Worm (Caenorhabditis elegans) whole organism, L4 larva: ENCODE measurements around the gene C27C12.1.

Experiments used
- F37D6.2 ChIP-seq: sonication (generic microtip); optimal IDR thresholded peaks from 2 replicates; lab custom pipeline; 2016; ENCODE audit warnings: mild to moderate bottlenecking, missing genetic modification characterization, missing compliant biosample characterization
- T26A8.4 ChIP-seq: fragments of 200-800 bp; sonication (Bioruptor generic); IDR thresholded peaks from 2 replicates; pipeline ENCODE4 v1.3.6; 2022; ENCODE audit warnings: missing genetic modification characterization, missing compliant biosample characterization
- Y5F2A.4 ChIP-seq: fragments of 200-800 bp; sonication (Bioruptor generic); optimal IDR thresholded peaks from 2 replicates; lab custom pipeline; 2018; ENCODE audit warnings: mild to moderate bottlenecking, missing genetic modification characterization, missing compliant biosample characterization
- Y75B8A.6 ChIP-seq: fragments of 200-800 bp; sonication (Bioruptor generic); IDR thresholded peaks from 2 replicates; pipeline ENCODE4 v1.3.6; 2022; ENCODE audit warnings: missing genetic modification reagents, missing genetic modification characterization, missing compliant biosample characterization
- aly-2 ChIP-seq: sonication (generic microtip); optimal IDR thresholded peaks from 2 replicates; lab custom pipeline; 2018; ENCODE audit warnings: missing biosample characterization, missing genetic modification characterization
- ama-1 ChIP-seq: fragments of 150-350 bp; optimal IDR thresholded peaks from 2 replicates; lab custom pipeline; 2014; ENCODE audit warnings: inconsistent platforms, mixed read lengths
- arid-1 ChIP-seq: fragments of 200-800 bp; sonication (Bioruptor generic); conservative IDR thresholded peaks from 2 replicates; pipeline ENCODE4 v1.3.6; 2022; ENCODE audit warnings: missing genetic modification reagents, missing genetic modification characterization, missing compliant biosample characterization
- attf-4 ChIP-seq: sonication (generic microtip); optimal IDR thresholded peaks from 3 replicates; lab custom pipeline; 2017; ENCODE audit warnings: missing biosample characterization, missing genetic modification characterization
- ceh-20 ChIP-seq: fragments of 200-800 bp; sonication (Bioruptor generic); IDR thresholded peaks from 2 replicates; pipeline ENCODE4 v1.3.6; 2022; ENCODE audit warnings: missing genetic modification reagents, missing genetic modification characterization, missing compliant biosample characterization
- ceh-32 ChIP-seq: sonication (generic microtip); optimal IDR thresholded peaks from 2 replicates; lab custom pipeline; 2016; ENCODE audit warnings: mild to moderate bottlenecking, missing genetic modification characterization, missing compliant biosample characterization; ENCODE audit not compliant: poor library complexity
- ceh-44 ChIP-seq: fragments of 200-800 bp; sonication (Bioruptor generic); IDR thresholded peaks from 2 replicates; pipeline ENCODE4 v1.3.6; 2022; ENCODE audit warnings: missing genetic modification reagents, missing genetic modification characterization, missing compliant biosample characterization
- ceh-62 ChIP-seq: sonication (generic microtip); optimal IDR thresholded peaks from 2 replicates; lab custom pipeline; 2017; ENCODE audit warnings: missing biosample characterization, missing genetic modification characterization
- ces-1 ChIP-seq: fragments of 150-350 bp; sonication (generic microtip); optimal IDR thresholded peaks from 4 replicates; lab custom pipeline; 2014; ENCODE audit warnings: missing biosample characterization, missing genetic modification reagents, missing genetic modification characterization
- cey-2 ChIP-seq: sonication (generic microtip); optimal IDR thresholded peaks from 3 replicates; lab custom pipeline; 2017; ENCODE audit warnings: missing genetic modification characterization, mild to moderate bottlenecking, missing compliant biosample characterization, antibody characterized with exemption, borderline replicate concordance; ENCODE audit not compliant: insufficient read depth
- daf-12 ChIP-seq: fragments of 150-350 bp; optimal IDR thresholded peaks from 2 replicates; lab custom pipeline; 2014; ENCODE audit warnings: missing biosample characterization, missing genetic modification reagents, missing genetic modification characterization
- daf-16 ChIP-seq, 3 experiments: sonication (generic microtip); optimal IDR thresholded peaks; 2 replicates each; lab custom pipeline; 2016 to 2017; ENCODE audit warnings: missing genetic modification characterization in 3 of 3, missing genetic modification reagents in 3 of 3, mild to moderate bottlenecking in 2 of 3, missing compliant biosample characterization in 2 of 3, missing biosample characterization in 1 of 3, moderate library complexity in 1 of 3
- dmd-8 ChIP-seq: fragments of 200-800 bp; sonication (Bioruptor generic); IDR thresholded peaks from 2 replicates; pipeline ENCODE4 v1.3.6; 2022; ENCODE audit warnings: missing genetic modification characterization, missing compliant biosample characterization
- dve-1 ChIP-seq: sonication (generic microtip); optimal IDR thresholded peaks from 2 replicates; lab custom pipeline; 2017; ENCODE audit warnings: antibody characterized with exemption, mild to moderate bottlenecking, missing genetic modification characterization, missing compliant biosample characterization; ENCODE audit not compliant: insufficient read depth
- egl-27 ChIP-seq: sonication (generic microtip); optimal IDR thresholded peaks from 3 replicates; lab custom pipeline; 2017; ENCODE audit warnings: missing biosample characterization, missing genetic modification reagents, missing genetic modification characterization
- fkh-10 ChIP-seq: fragments of 150-350 bp; optimal IDR thresholded peaks from 2 replicates; lab custom pipeline; 2014; ENCODE audit warnings: missing biosample characterization, missing genetic modification reagents, missing genetic modification characterization
- gei-8 ChIP-seq: fragments of 200-800 bp; sonication (Bioruptor generic); optimal IDR thresholded peaks from 2 replicates; lab custom pipeline; 2018; ENCODE audit warnings: mild to moderate bottlenecking, missing genetic modification characterization, missing compliant biosample characterization
- jun-1 ChIP-seq: fragments of 150-350 bp; optimal IDR thresholded peaks from 2 replicates; lab custom pipeline; 2014; ENCODE audit warnings: missing biosample characterization, missing genetic modification reagents, missing genetic modification characterization
- lim-7 ChIP-seq: fragments of 200-800 bp; sonication (Bioruptor generic); IDR thresholded peaks from 2 replicates; pipeline ENCODE4 v1.3.6; 2022; ENCODE audit warnings: missing genetic modification characterization, missing compliant biosample characterization
- lin-1 ChIP-seq: fragments of 200-800 bp; sonication (Bioruptor generic); IDR thresholded peaks from 2 replicates; pipeline ENCODE4 v1.3.6; 2022; ENCODE audit warnings: missing genetic modification reagents, missing genetic modification characterization, missing compliant biosample characterization
- lin-29 ChIP-seq: fragments of 200-800 bp; sonication (Bioruptor generic); IDR thresholded peaks from 2 replicates; pipeline ENCODE4 v1.3.6; 2022; ENCODE audit warnings: missing genetic modification reagents, missing genetic modification characterization, missing compliant biosample characterization
- lir-3 ChIP-seq: sonication (generic microtip); optimal IDR thresholded peaks from 2 replicates; lab custom pipeline; 2016; ENCODE audit warnings: mild to moderate bottlenecking, missing genetic modification characterization, missing compliant biosample characterization
- lsy-2 ChIP-seq, 2 experiments: fragments of 150-350 bp in 1 of 2; sonication (generic microtip) in 1 of 2; optimal IDR thresholded peaks; 2 replicates each; lab custom pipeline; 2014 to 2017; ENCODE audit warnings: missing biosample characterization in 2 of 2, missing genetic modification characterization in 2 of 2
- madf-5 ChIP-seq, 2 experiments: fragments of 200-800 bp; sonication (Bioruptor generic); IDR thresholded peaks; 2 replicates each; pipeline ENCODE4 v1.3.6; 2022; ENCODE audit warnings: missing compliant biosample characterization in 2 of 2, missing genetic modification characterization in 2 of 2
- madf-9 ChIP-seq: fragments of 200-800 bp; sonication (Bioruptor generic); conservative IDR thresholded peaks from 2 replicates; pipeline ENCODE4 v1.3.6; 2022; ENCODE audit warnings: missing genetic modification reagents, missing genetic modification characterization, missing compliant biosample characterization
- mes-2 ChIP-seq: sonication (generic microtip); optimal IDR thresholded peaks from 2 replicates; lab custom pipeline; 2016; ENCODE audit warnings: missing genotype, mild to moderate bottlenecking, missing genetic modification characterization, missing compliant biosample characterization; ENCODE audit not compliant: poor library complexity, severe bottlenecking
- nhr-10 ChIP-seq: fragments of 150-350 bp; optimal IDR thresholded peaks from 2 replicates; lab custom pipeline; 2014; ENCODE audit warnings: missing biosample characterization, missing genetic modification characterization
- nhr-102 ChIP-seq: sonication (generic microtip); optimal IDR thresholded peaks from 2 replicates; lab custom pipeline; 2016; ENCODE audit warnings: mild to moderate bottlenecking, missing genetic modification characterization, moderate library complexity, missing compliant biosample characterization
- nhr-111 ChIP-seq: fragments of 200-800 bp; sonication (Bioruptor generic); optimal IDR thresholded peaks from 2 replicates; lab custom pipeline; 2018; ENCODE audit warnings: mild to moderate bottlenecking, missing genetic modification characterization, missing compliant biosample characterization
- nhr-237 ChIP-seq: sonication (generic microtip); optimal IDR thresholded peaks from 2 replicates; lab custom pipeline; 2017; ENCODE audit warnings: missing biosample characterization, missing genetic modification characterization
- nhr-25 ChIP-seq: sonication (generic microtip); optimal IDR thresholded peaks from 2 replicates; lab custom pipeline; 2017; ENCODE audit warnings: missing genetic modification characterization, mild to moderate bottlenecking, missing compliant biosample characterization, antibody characterized with exemption, moderate library complexity, borderline replicate concordance; ENCODE audit not compliant: insufficient read depth
- nhr-48 ChIP-seq: sonication (generic microtip); optimal IDR thresholded peaks from 2 replicates; lab custom pipeline; 2016; ENCODE audit warnings: mild to moderate bottlenecking, missing genetic modification characterization, missing compliant biosample characterization
- pha-4 ChIP-seq, 2 experiments: fragments of 150-350 bp in 1 of 2; fragments of 200-800 bp in 1 of 2; sonication (Bioruptor generic) in 1 of 2; IDR thresholded peaks in 1 of 2; optimal IDR thresholded peaks in 1 of 2; 2 replicates each; pipeline versions ENCODE4 v1.3.6 to Lab custom; 2014 to 2022; ENCODE audit warnings: missing genetic modification characterization in 2 of 2, missing genetic modification reagents in 2 of 2, missing biosample characterization in 1 of 2, missing compliant biosample characterization in 1 of 2
- php-3 ChIP-seq: fragments of 200-800 bp; sonication (Bioruptor generic); IDR thresholded peaks from 2 replicates; pipeline ENCODE4 v1.3.6; 2022; ENCODE audit warnings: missing genetic modification reagents, missing genetic modification characterization, missing compliant biosample characterization
- pqm-1 ChIP-seq: sonication (generic microtip); optimal IDR thresholded peaks from 2 replicates; lab custom pipeline; 2017; ENCODE audit warnings: missing biosample characterization, missing genetic modification characterization
- saeg-2 ChIP-seq: fragments of 200-800 bp; sonication (Bioruptor generic); IDR thresholded peaks from 2 replicates; pipeline ENCODE4 v1.3.6; 2022; ENCODE audit warnings: missing genetic modification reagents, missing genetic modification characterization, missing compliant biosample characterization
- skn-1 ChIP-seq: fragments of 150-350 bp; optimal IDR thresholded peaks from 2 replicates; lab custom pipeline; 2014; ENCODE audit warnings: missing biosample characterization, missing genetic modification characterization
- snpc-4 ChIP-seq: fragments of 150-350 bp; optimal IDR thresholded peaks from 2 replicates; lab custom pipeline; 2014; ENCODE audit warnings: missing biosample characterization, missing genetic modification characterization
- tag-97 ChIP-seq: fragments of 200-800 bp; sonication (Bioruptor generic); IDR thresholded peaks from 2 replicates; pipeline ENCODE4 v1.3.6; 2022; ENCODE audit warnings: missing genetic modification characterization, missing compliant biosample characterization
- unc-130 ChIP-seq: sonication (generic microtip); optimal IDR thresholded peaks from 2 replicates; lab custom pipeline; 2016; ENCODE audit warnings: missing genetic modification reagents, missing genetic modification characterization, missing compliant biosample characterization
- unc-39 ChIP-seq: sonication (generic microtip); optimal IDR thresholded peaks from 2 replicates; lab custom pipeline; 2017; ENCODE audit warnings: missing biosample characterization, missing genetic modification characterization
- unc-62 ChIP-seq, 3 experiments: fragments of 150-350 bp in 1 of 3; sonication (generic microtip); optimal IDR thresholded peaks in 2 of 3; peaks in 1 of 3; 1 replicate in 1 of 3; 2 replicates in 2 of 3; lab custom pipeline; 2014 to 2017; ENCODE audit warnings: missing biosample characterization in 3 of 3, missing genetic modification characterization in 3 of 3, missing genetic modification reagents in 3 of 3, missing genotype in 1 of 3
- vab-7 ChIP-seq: fragments of 200-800 bp; sonication (Bioruptor generic); IDR thresholded peaks from 2 replicates; pipeline ENCODE4 v1.3.6; 2022; ENCODE audit warnings: missing genetic modification reagents, missing genetic modification characterization, missing compliant biosample characterization
- zfp-3 ChIP-seq: fragments of 200-800 bp; sonication (Bioruptor generic); conservative IDR thresholded peaks from 2 replicates; pipeline ENCODE4 v1.3.6; 2022; ENCODE audit warnings: missing genetic modification reagents, missing genetic modification characterization, missing compliant biosample characterization
- ztf-11 ChIP-seq: fragments of 150-350 bp; optimal IDR thresholded peaks from 2 replicates; lab custom pipeline; 2014; ENCODE audit warnings: missing biosample characterization, missing genetic modification characterization

The C27C12.1 gene

ce11 chrX:14813398-14813797 is 40.2 kb downstream of the C27C12.1 start (continued):
- TF ChIP-seq nhr-25 (peak; percentile 37), fkh-10 (GFP tag; lab: Kevin White, UChicago) (peak; percentile 57), ceh-62 (tag; lab: Kevin White, UChicago) (no peak), nhr-102 (tag; lab: Kevin White, UChicago) (peak; percentile 89), zfp-3 (GFP tag; lab: Robert Waterston, UW) (0 out of 2 replicates have a peak, but pooled peaks have one; percentile 33), tag-97 (GFP tag; lab: Robert Waterston, UW) (no peak), dve-1 (peak; percentile 85), ceh-20 (GFP tag; lab: Robert Waterston, UW) (peak; percentile 40; the same call in 1 of the 2 replicates), unc-130 (no peak), pqm-1 (tag; lab: Kevin White, UChicago) (peak; percentile 8), ama-1 (lab: Kevin White, UChicago) (no peak), nhr-111 (no peak), lin-29 (GFP tag; lab: Robert Waterston, UW) (0 out of 2 replicates have a peak, but pooled peaks have one; percentile 17), lim-7 (GFP tag; lab: Robert Waterston, UW) (no peak), jun-1 (tag; lab: Kevin White, UChicago) (peak; percentile 52), pha-4 (GFP tag; IDR thresholded peaks at IDR 0.05; lab: Robert Waterston, UW) (peak; percentile 25; the same call in 1 of the 2 replicates), pha-4 (tag; optimal IDR thresholded peaks at IDR 0.05; lab: Kevin White, UChicago) (peak; percentile 84), snpc-4 (tag; lab: Kevin White, UChicago) (no peak), cey-2 (tag; lab: Kevin White, UChicago) (no peak), T26A8.4 (GFP tag; lab: Robert Waterston, UW) (peak; percentile 68), php-3 (no peak), daf-16 (GFP tag; optimal IDR thresholded peaks at IDR 0.05; lab: Kevin White, UChicago) (peak in 1 of 2 experiments; percentile 77), daf-16 (tag; optimal IDR thresholded peaks at IDR 0.05; lab: Kevin White, UChicago) (peak; percentile 67), F37D6.2 (peak; percentile 84), unc-39 (tag; lab: Kevin White, UChicago) (no peak), mes-2 (tag; lab: Kevin White, UChicago) (peak; percentile 83), aly-2 (tag; lab: Kevin White, UChicago) (no peak), nhr-48 (peak; percentile 50), egl-27 (tag; lab: Kevin White, UChicago) (no peak), ztf-11 (tag; lab: Kevin White, UChicago) (no peak), daf-12 (no peak), lin-1 (GFP tag; lab: Robert Waterston, UW) (no peak), saeg-2 (GFP tag; lab: Robert Waterston, UW) (no peak), vab-7 (no peak), attf-4 (no peak), madf-5 (GFP tag; IDR thresholded peaks at IDR 0.05; lab: Robert Waterston, UW) (no peak), gei-8 (GFP tag; lab: Kevin White, UChicago) (no peak), ceh-44 (GFP tag; lab: Robert Waterston, UW) (no peak), ceh-32 (no peak), nhr-237 (no peak), lir-3 (no peak), nhr-10 (tag; lab: Kevin White, UChicago) (no peak), madf-9 (0 out of 2 replicates have a peak, but pooled peaks have one; percentile 25), lsy-2 (tag; optimal IDR thresholded peaks at IDR 0.05; lab: Kevin White, UChicago) (peak; percentile 37 to 85), unc-62 (GFP tag; optimal IDR thresholded peaks at IDR 0.05 in 1 of 2; lab: Kevin White, UChicago) (peak in 1 of 2 experiments; percentile 86), unc-62 (tag; optimal IDR thresholded peaks at IDR 0.05; lab: Kevin White, UChicago) (no peak), dmd-8 (GFP tag; lab: Robert Waterston, UW) (no peak), Y5F2A.4 (GFP tag; lab: Kevin White, UChicago) (no peak), ces-1 (no peak), arid-1 (GFP tag; lab: Robert Waterston, UW) (no peak), skn-1 (tag; lab: Kevin White, UChicago) (no peak), Y75B8A.6 (GFP tag; lab: Robert Waterston, UW) (no peak)
